Worm (Caenorhabditis elegans) whole organism, early embryonic: ENCODE data around the gene B0280.11.

Experiments used
- F13C5.2 ChIP-seq: sonication (generic microtip); optimal IDR thresholded peaks from 2 replicates; lab custom pipeline; 2017; ENCODE audit warnings: mild to moderate bottlenecking, missing genetic modification characterization, inconsistent platforms, missing compliant biosample characterization
- aly-1 ChIP-seq: sonication (generic microtip); optimal IDR thresholded peaks from 2 replicates; lab custom pipeline; 2016; ENCODE audit warnings: missing genetic modification characterization, missing compliant biosample characterization
- ama-1 ChIP-seq: fragments of 150-350 bp; optimal IDR thresholded peaks from 2 replicates; lab custom pipeline; 2014
- ceh-36 ChIP-seq: sonication (generic microtip); optimal IDR thresholded peaks from 2 replicates; lab custom pipeline; 2016; ENCODE audit warnings: missing genetic modification characterization, inconsistent platforms, missing compliant biosample characterization
- flt-1 ChIP-seq: fragments of 200-800 bp; sonication (Bioruptor generic); IDR thresholded peaks from 2 replicates; pipeline ENCODE4 v1.3.6; 2022; ENCODE audit warnings: missing genetic modification characterization, missing compliant biosample characterization
- hmg-4 ChIP-seq: fragments of 200-800 bp; sonication (Bioruptor generic); optimal IDR thresholded peaks from 2 replicates; lab custom pipeline; 2018; ENCODE audit warnings: mild to moderate bottlenecking, missing genetic modification characterization, missing compliant biosample characterization
- sea-1 ChIP-seq: fragments of 200-800 bp; sonication (Bioruptor generic); conservative IDR thresholded peaks from 2 replicates; pipeline ENCODE4 v1.3.6; 2022; ENCODE audit warnings: missing genetic modification characterization, missing compliant biosample characterization
- tbx-37 ChIP-seq: fragments of 200-800 bp; sonication (Bioruptor generic); conservative IDR thresholded peaks from 2 replicates; pipeline ENCODE4 v1.3.6; 2022; ENCODE audit warnings: missing genetic modification reagents, missing genetic modification characterization, missing compliant biosample characterization

- no peak for TF ChIP-seq ama-1 (lab: Kevin White, UChicago)
- TF ChIP-seq hmg-4 (GFP tag; lab: Kevin White, UChicago), result no peak
- no peak for TF ChIP-seq aly-1 (tag; lab: Kevin White, UChicago)
- TF ChIP-seq flt-1, result no peak
- TF ChIP-seq tbx-37, result no peak
- peak; percentile 38 for TF ChIP-seq F13C5.2
- TF ChIP-seq ceh-36 (tag; lab: Kevin White, UChicago), result no peak
- TF ChIP-seq sea-1 (GFP tag; lab: Robert Waterston, UW), result no peak
Observed at ce11 chrIII:7181822-7182221, 43.7 kb upstream of the B0280.11 start, which contains the start of gene epg-4.
